Fruit fly (Drosophila melanogaster): ENCODE measurements around the gene CG7706.

CG7706 gene

dm6 chr3R:18670441-18671111 lies 7.0 kb upstream of the CG7706 start (continued):
- TF ChIP-seq gcm2 (GFP tag; optimal IDR thresholded peaks at IDR 0.05) (no peak), pros (GFP tag; optimal IDR thresholded peaks at IDR 0.05) (peak; percentile 24), CG17829 (tag; optimal IDR thresholded peaks at IDR 0.05) (peak; percentile 39), inv (GFP tag; IDR thresholded peaks at IDR 0.05; ENCODE audit: partially characterized antibody) (no peak), tap (tag; optimal IDR thresholded peaks at IDR 0.05) (peak; percentile 53), amos (GFP tag; IDR thresholded peaks at IDR 0.05; ENCODE audit: partially characterized antibody) (no peak), E2f1 (GFP tag; IDR thresholded peaks at IDR 0.05) (peak; percentile 40), PHDP (tag; optimal IDR thresholded peaks at IDR 0.05) (peak; percentile 65), Meics (GFP tag; optimal IDR thresholded peaks at IDR 0.05) (peak; percentile 41), z (GFP tag; IDR thresholded peaks at IDR 0.05) (peak; percentile 81), CG17328 (GFP tag; IDR thresholded peaks at IDR 0.05) (peak; percentile 47; the same call in 1 of the 2 replicates), CG6272 (GFP tag; IDR thresholded peaks at IDR 0.05) (no peak), CG3163 (GFP tag; optimal IDR thresholded peaks at IDR 0.05) (no peak), unc-4 (GFP tag; IDR thresholded peaks at IDR 0.05; ENCODE audit: partially characterized antibody) (no peak), CG11093 (GFP tag; IDR thresholded peaks at IDR 0.05) (0 out of 3 replicates have a peak, but pooled peaks have one; percentile 37), Nf-YA (GFP tag; IDR thresholded peaks at IDR 0.05) (no peak), CG10979 (tag; optimal IDR thresholded peaks at IDR 0.05) (peak; percentile 34), CG31365 (tag; optimal IDR thresholded peaks at IDR 0.05) (no peak), CG12942 (GFP tag; optimal IDR thresholded peaks at IDR 0.05) (peak; percentile 8), CG12659 (GFP tag; optimal IDR thresholded peaks at IDR 0.05) (no peak), gsb-n (tag; optimal IDR thresholded peaks at IDR 0.05) (peak; percentile 65), Side (GFP tag; optimal IDR thresholded peaks at IDR 0.05) (no peak), Myb (GFP tag; optimal IDR thresholded peaks at IDR 0.05) (no peak), CG11398 (GFP tag; optimal IDR thresholded peaks at IDR 0.05) (no peak), ewg (GFP tag; optimal IDR thresholded peaks at IDR 0.05) (peak; percentile 43), sob (GFP tag; IDR thresholded peaks at IDR 0.05) (peak; percentile 52; the same call in 1 of the 2 replicates), CG4820 (GFP tag; optimal IDR thresholded peaks at IDR 0.05) (no peak), pho (GFP tag; optimal IDR thresholded peaks at IDR 0.05) (no peak), zfh1 (GFP tag; IDR thresholded peaks at IDR 0.05) (peak; percentile 40; the same call in 1 of the 3 replicates), CG9817 (tag; optimal IDR thresholded peaks at IDR 0.05) (peak; percentile 63), Xrp1 (GFP tag; IDR thresholded peaks at IDR 0.05) (peak; percentile 44), lab (GFP tag; optimal IDR thresholded peaks at IDR 0.05) (no peak), CG6813 (GFP tag; optimal IDR thresholded peaks at IDR 0.05) (peak; percentile 24), Sry-δ (GFP tag; optimal IDR thresholded peaks at IDR 0.05) (no peak), nom (GFP tag; optimal IDR thresholded peaks at IDR 0.05) (no peak), MBD-R2 (GFP tag; IDR thresholded peaks at IDR 0.05) (peak; percentile 29; the same call in 1 of the 2 replicates), Xbp1 (GFP tag; optimal IDR thresholded peaks at IDR 0.05) (peak; percentile 27), CG8478 (optimal IDR thresholded peaks at IDR 0.05) (no peak), Dek (tag; optimal IDR thresholded peaks at IDR 0.05) (peak; percentile 61), CG31441 (GFP tag; IDR thresholded peaks at IDR 0.05) (peak; percentile 71), lilli (GFP tag; optimal IDR thresholded peaks at IDR 0.05) (no peak), Hr51 (GFP tag; optimal IDR thresholded peaks at IDR 0.05) (peak in 1 of 2 experiments; percentile 57), tna (GFP tag; IDR thresholded peaks at IDR 0.05; ENCODE audit: partially characterized antibody) (no peak), vnd (GFP tag; IDR thresholded peaks at IDR 0.05; ENCODE audit: partially characterized antibody) (no peak), Ada2b (GFP tag; IDR thresholded peaks at IDR 0.05) (no peak), Kr (GFP tag; optimal IDR thresholded peaks at IDR 0.05) (no peak), pita (GFP tag; optimal IDR thresholded peaks at IDR 0.05) (no peak), tx (GFP tag; optimal IDR thresholded peaks at IDR 0.05) (no peak), HLH3B (GFP tag; IDR thresholded peaks at IDR 0.05) (no peak), Aef1 (GFP tag; IDR thresholded peaks at IDR 0.05) (peak; percentile 29; the same call in 1 of the 3 replicates)
